Worm (Caenorhabditis elegans) whole organism, late embryonic: ENCODE results near the gene melo-1.
A peak's percentile ranks its signal among the peaks of the same experiment; 100 is the strongest.

ENCODE experiments used
- K02D7.2 ChIP-seq: sonication (generic microtip); optimal IDR thresholded peaks from 2 replicates; lab custom pipeline; 2017; ENCODE audit warnings: mild to moderate bottlenecking, missing genetic modification characterization, missing compliant biosample characterization
- K09A11.1 ChIP-seq: sonication (generic microtip); optimal IDR thresholded peaks from 2 replicates; lab custom pipeline; 2017; ENCODE audit warnings: antibody characterized with exemption, mild to moderate bottlenecking, missing genetic modification characterization, missing compliant biosample characterization; ENCODE audit not compliant: insufficient read depth
- Y22D7AL.16 ChIP-seq: sonication (generic microtip); optimal IDR thresholded peaks from 2 replicates; lab custom pipeline; 2016; ENCODE audit warnings: missing genetic modification characterization, missing compliant biosample characterization
- ama-1 ChIP-seq: fragments of 150-350 bp; optimal IDR thresholded peaks from 2 replicates; lab custom pipeline; 2014
- ceh-14 ChIP-seq: sonication (generic microtip); optimal IDR thresholded peaks from 2 replicates; lab custom pipeline; 2016; ENCODE audit warnings: missing genotype, missing genetic modification characterization, missing compliant biosample characterization
- ceh-18 ChIP-seq: sonication (generic microtip); optimal IDR thresholded peaks from 2 replicates; lab custom pipeline; 2016; ENCODE audit warnings: missing genetic modification characterization, missing compliant biosample characterization
- ceh-2 ChIP-seq: sonication (generic microtip); optimal IDR thresholded peaks from 2 replicates; lab custom pipeline; 2016; ENCODE audit warnings: missing genotype, missing genetic modification characterization, missing compliant biosample characterization
- ceh-31 ChIP-seq: sonication (generic microtip); optimal IDR thresholded peaks from 2 replicates; lab custom pipeline; 2016; ENCODE audit warnings: missing genetic modification characterization, missing compliant biosample characterization
- ceh-34 ChIP-seq: sonication (generic microtip); optimal IDR thresholded peaks from 2 replicates; lab custom pipeline; 2016; ENCODE audit warnings: mild to moderate bottlenecking, missing genetic modification characterization, missing compliant biosample characterization
- ceh-48 ChIP-seq: sonication (generic microtip); optimal IDR thresholded peaks from 2 replicates; lab custom pipeline; 2016; ENCODE audit warnings: missing genetic modification characterization, inconsistent platforms, missing compliant biosample characterization
- ceh-9 ChIP-seq: sonication (generic microtip); optimal IDR thresholded peaks from 2 replicates; lab custom pipeline; 2016; ENCODE audit warnings: mild to moderate bottlenecking, missing genetic modification characterization, inconsistent platforms, missing compliant biosample characterization
- elt-2 ChIP-seq: sonication (generic microtip); optimal IDR thresholded peaks from 2 replicates; lab custom pipeline; 2016; ENCODE audit warnings: missing genetic modification reagents, missing genetic modification characterization, missing compliant biosample characterization
- ets-4 ChIP-seq: sonication (generic microtip); optimal IDR thresholded peaks from 2 replicates; lab custom pipeline; 2016; ENCODE audit warnings: missing genetic modification characterization, missing compliant biosample characterization
- gmeb-2 ChIP-seq: sonication (generic microtip); optimal IDR thresholded peaks from 2 replicates; lab custom pipeline; 2016; ENCODE audit warnings: missing genetic modification characterization, inconsistent platforms, missing compliant biosample characterization
- hlh-15 ChIP-seq: sonication (generic microtip); optimal IDR thresholded peaks from 2 replicates; lab custom pipeline; 2016; ENCODE audit warnings: missing genetic modification characterization, missing compliant biosample characterization
- hlh-30 ChIP-seq: sonication (generic microtip); optimal IDR thresholded peaks from 2 replicates; lab custom pipeline; 2017; ENCODE audit warnings: antibody characterized with exemption, missing genetic modification characterization, missing compliant biosample characterization; ENCODE audit not compliant: insufficient read depth
- hlh-8 ChIP-seq: sonication (generic microtip); optimal IDR thresholded peaks from 2 replicates; lab custom pipeline; 2016; ENCODE audit warnings: missing genotype, missing genetic modification characterization, missing compliant biosample characterization
- lim-6 ChIP-seq: sonication (generic microtip); optimal IDR thresholded peaks from 2 replicates; lab custom pipeline; 2016; ENCODE audit warnings: missing genetic modification characterization, missing compliant biosample characterization
- madf-2 ChIP-seq: sonication (generic microtip); optimal IDR thresholded peaks from 2 replicates; lab custom pipeline; 2017; ENCODE audit warnings: missing genetic modification characterization, missing compliant biosample characterization
- mec-3 ChIP-seq: sonication (generic microtip); optimal IDR thresholded peaks from 2 replicates; lab custom pipeline; 2016; ENCODE audit warnings: borderline replicate concordance, missing genetic modification characterization, missing compliant biosample characterization
- nfya-1 ChIP-seq: sonication (generic microtip); optimal IDR thresholded peaks from 2 replicates; lab custom pipeline; 2017; ENCODE audit warnings: missing genetic modification characterization, mild to moderate bottlenecking, missing compliant biosample characterization, antibody characterized with exemption, moderate library complexity
- nhr-11 ChIP-seq: fragments of 150-350 bp; optimal IDR thresholded peaks from 2 replicates; lab custom pipeline; 2014; ENCODE audit warnings: missing biosample characterization, missing genetic modification characterization
- nhr-232 ChIP-seq: sonication (generic microtip); optimal IDR thresholded peaks from 2 replicates; lab custom pipeline; 2016; ENCODE audit warnings: missing genetic modification characterization, missing compliant biosample characterization
- pat-9 ChIP-seq: fragments of 200-800 bp; sonication (Bioruptor generic); optimal IDR thresholded peaks from 2 replicates; lab custom pipeline; 2018; ENCODE audit warnings: mild to moderate bottlenecking, missing genetic modification characterization, moderate library complexity, missing compliant biosample characterization
- pax-1 ChIP-seq: fragments of 150-350 bp; optimal IDR thresholded peaks from 2 replicates; lab custom pipeline; 2014; ENCODE audit warnings: missing biosample characterization, missing genetic modification characterization
- pha-4 ChIP-seq: fragments of 150-350 bp; optimal IDR thresholded peaks from 2 replicates; lab custom pipeline; 2018; ENCODE audit warnings: missing biosample characterization, missing genetic modification reagents, missing genetic modification characterization
- ref-2 ChIP-seq: sonication (generic microtip); optimal IDR thresholded peaks from 2 replicates; lab custom pipeline; 2016; ENCODE audit warnings: missing genetic modification characterization, missing compliant biosample characterization
- rnt-1 ChIP-seq: sonication (generic microtip); optimal IDR thresholded peaks from 2 replicates; lab custom pipeline; 2016; ENCODE audit warnings: missing genetic modification characterization, missing compliant biosample characterization
- syd-9 ChIP-seq: sonication (generic microtip); optimal IDR thresholded peaks from 2 replicates; lab custom pipeline; 2016; ENCODE audit warnings: mild to moderate bottlenecking, missing genetic modification characterization, moderate library complexity, missing compliant biosample characterization
- tbx-2 ChIP-seq: sonication (generic microtip); optimal IDR thresholded peaks from 2 replicates; lab custom pipeline; 2016; ENCODE audit warnings: missing genetic modification characterization, missing compliant biosample characterization
- tbx-7 ChIP-seq: sonication (generic microtip); optimal IDR thresholded peaks from 2 replicates; lab custom pipeline; 2016; ENCODE audit warnings: missing genotype, missing genetic modification characterization, missing compliant biosample characterization
- unc-3 ChIP-seq, 2 experiments: fragments of 200-800 bp in 1 of 2; sonication (Bioruptor generic) in 1 of 2; sonication (generic microtip) in 1 of 2; conservative IDR thresholded peaks in 1 of 2; optimal IDR thresholded peaks in 1 of 2; 2 replicates each; pipeline versions ENCODE4 v1.3.6 to Lab custom; 2016 to 2022; ENCODE audit warnings: missing compliant biosample characterization in 2 of 2, missing genetic modification characterization in 2 of 2, missing genetic modification reagents in 1 of 2
- unc-42 ChIP-seq: sonication (generic microtip); optimal IDR thresholded peaks from 2 replicates; lab custom pipeline; 2016; ENCODE audit warnings: missing genotype, missing genetic modification characterization, missing compliant biosample characterization
- unc-55 ChIP-seq: sonication (generic microtip); optimal IDR thresholded peaks from 2 replicates; lab custom pipeline; 2017; ENCODE audit warnings: missing biosample characterization, missing genetic modification reagents, missing genetic modification characterization
- unc-86 ChIP-seq: sonication (generic microtip); optimal IDR thresholded peaks from 2 replicates; lab custom pipeline; 2016; ENCODE audit warnings: missing genetic modification characterization, missing compliant biosample characterization
- ztf-16 ChIP-seq: sonication (generic microtip); optimal IDR thresholded peaks from 2 replicates; lab custom pipeline; 2017; ENCODE audit warnings: missing genetic modification characterization, missing compliant biosample characterization

Gene melo-1

DNA sequence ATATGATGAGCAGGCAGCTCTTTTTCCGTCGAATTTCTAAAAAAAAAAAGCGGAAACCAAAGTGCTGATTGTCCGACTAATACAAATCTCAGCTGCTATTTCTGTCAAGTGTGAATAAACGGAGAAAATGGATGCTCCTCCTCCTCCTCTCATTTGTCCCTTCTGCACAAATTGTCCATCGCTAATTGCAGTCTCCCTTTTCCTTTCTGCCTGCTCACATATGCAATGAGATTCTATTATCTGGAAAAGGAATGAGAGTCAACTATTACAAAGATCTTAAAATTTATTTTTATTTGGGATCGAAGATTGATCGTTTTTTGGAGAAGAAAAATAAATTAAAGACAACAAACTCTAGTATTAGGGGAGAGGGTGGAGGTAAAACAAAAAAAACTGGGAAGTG is 35.4 kb downstream of the melo-1 start:
- TF ChIP-seq ama-1 (peak; percentile 80), ceh-34 (tag; lab: Kevin White, UChicago) (no peak)

DNA sequence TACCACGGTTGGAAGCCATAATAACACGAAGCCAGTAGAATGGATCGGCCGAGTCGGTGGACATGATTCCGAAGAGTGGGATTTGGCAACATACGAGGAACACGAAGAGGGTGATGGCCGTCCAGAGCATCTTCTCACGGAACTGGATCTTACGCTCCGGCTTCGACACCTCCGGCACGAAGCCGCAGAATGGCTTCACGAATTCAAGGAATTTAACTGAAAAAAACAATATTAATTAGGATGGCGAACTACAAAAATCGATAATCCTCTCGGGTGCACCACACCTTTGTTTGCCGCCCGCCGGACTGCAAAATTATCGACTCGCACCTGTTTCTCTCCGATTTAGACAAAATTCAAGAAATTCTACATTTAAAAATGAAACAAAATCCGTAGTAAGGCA is 37.4 kb downstream of the melo-1 start:
- TF ChIP-seq rnt-1 (no peak), pax-1 (tag; lab: Kevin White, UChicago) (no peak), pha-4 (no peak), K02D7.2 (tag; lab: Kevin White, UChicago) (no peak)

DNA sequence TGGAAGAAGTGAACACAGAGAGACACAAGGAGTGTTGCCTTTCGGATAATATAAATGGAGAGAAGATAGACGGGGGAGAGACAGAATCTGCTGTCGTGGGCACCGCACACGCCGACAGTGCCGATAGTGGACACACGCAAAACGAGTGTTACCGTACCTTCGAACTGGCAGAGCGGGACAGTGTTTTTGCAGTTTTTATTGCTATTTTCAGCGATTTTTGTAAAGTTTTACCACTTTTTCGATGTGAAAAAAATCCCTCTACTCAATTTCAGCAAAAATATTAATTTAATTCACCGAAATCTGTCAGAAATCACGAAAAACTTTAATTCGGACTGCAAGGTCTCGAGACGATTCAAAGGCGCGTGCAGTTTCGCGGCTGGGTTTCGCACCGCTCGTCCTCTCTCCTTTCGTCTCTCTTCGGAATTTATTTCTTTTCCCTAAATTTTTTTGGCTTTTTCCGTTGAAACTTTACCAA is 38.1 kb downstream of the melo-1 start, which contains the start of gene sec-61.A:
sec-61.A (minus strand) TSS at position 387 of the 475 bp plus-strand sequence.
- peak; percentile 55 for TF ChIP-seq ceh-18 (tag; lab: Kevin White, UChicago)
- peak; percentile 83 for TF ChIP-seq nfya-1
- TF ChIP-seq ets-4 (tag; lab: Kevin White, UChicago): peak; percentile 7
- TF ChIP-seq ceh-34 (tag; lab: Kevin White, UChicago): peak; percentile 63
- peak; percentile 71 for TF ChIP-seq hlh-30
- no peak for TF ChIP-seq lim-6 (tag; lab: Kevin White, UChicago)
- no peak for TF ChIP-seq unc-3 (GFP tag; conservative IDR thresholded peaks at IDR 0.05; lab: Robert Waterston, UW)
- peak; percentile 15 for TF ChIP-seq unc-3 (tag; optimal IDR thresholded peaks at IDR 0.05; lab: Kevin White, UChicago)
- peak; percentile 5 for TF ChIP-seq hlh-8 (tag; lab: Kevin White, UChicago)
- peak; percentile 87 for TF ChIP-seq ref-2 (tag; lab: Kevin White, UChicago)
- peak; percentile 29 for TF ChIP-seq tbx-7 (tag; lab: Kevin White, UChicago)
- no peak for TF ChIP-seq Y22D7AL.16 (tag; lab: Kevin White, UChicago)
- peak; percentile 43 for TF ChIP-seq elt-2
- peak; percentile 20 for TF ChIP-seq madf-2 (tag; lab: Kevin White, UChicago)
- TF ChIP-seq syd-9 (tag; lab: Kevin White, UChicago): no peak
- peak; percentile 9 for TF ChIP-seq unc-55 (GFP tag; lab: Kevin White, UChicago)
- TF ChIP-seq rnt-1: no peak
- TF ChIP-seq ceh-31 (tag; lab: Kevin White, UChicago): peak; percentile 66
- TF ChIP-seq tbx-2 (tag; lab: Kevin White, UChicago): peak; percentile 77
- peak; percentile 6 for TF ChIP-seq ztf-16 (tag; lab: Kevin White, UChicago)
- TF ChIP-seq pax-1 (tag; lab: Kevin White, UChicago): peak; percentile 48
- no peak for TF ChIP-seq nhr-11
- TF ChIP-seq K09A11.1: peak; percentile 56
- no peak for TF ChIP-seq ceh-2 (tag; lab: Kevin White, UChicago)
- peak; percentile 72 for TF ChIP-seq unc-42 (tag; lab: Kevin White, UChicago)

DNA sequence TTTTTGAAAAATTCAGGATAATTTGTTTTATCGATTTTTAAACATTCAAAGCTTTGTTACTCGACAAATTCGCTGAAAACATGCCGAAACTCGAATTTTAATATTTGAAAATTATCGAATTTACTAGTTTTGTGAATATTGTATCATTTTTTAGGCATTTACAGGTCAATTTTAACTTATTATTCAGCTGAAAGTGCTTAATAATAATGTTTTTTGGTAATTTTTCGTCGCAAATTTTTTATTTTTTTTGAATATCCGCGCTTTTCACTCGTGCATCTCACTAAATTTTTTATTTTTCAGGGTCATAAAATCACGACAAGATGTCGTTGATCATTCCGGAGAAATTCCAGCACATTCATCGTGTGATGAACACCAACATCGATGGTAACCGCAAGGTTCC is 38.5 kb downstream of the melo-1 start, which contains the start of gene rps-18:
rps-18 (plus strand) TSS at position 301 of the 400 bp plus-strand sequence.
- TF ChIP-seq ceh-9 (tag; lab: Kevin White, UChicago) (no peak), ceh-14 (no peak), hlh-15 (tag; lab: Kevin White, UChicago) (no peak), lim-6 (tag; lab: Kevin White, UChicago) (no peak), unc-86 (tag; lab: Kevin White, UChicago) (no peak)

DNA sequence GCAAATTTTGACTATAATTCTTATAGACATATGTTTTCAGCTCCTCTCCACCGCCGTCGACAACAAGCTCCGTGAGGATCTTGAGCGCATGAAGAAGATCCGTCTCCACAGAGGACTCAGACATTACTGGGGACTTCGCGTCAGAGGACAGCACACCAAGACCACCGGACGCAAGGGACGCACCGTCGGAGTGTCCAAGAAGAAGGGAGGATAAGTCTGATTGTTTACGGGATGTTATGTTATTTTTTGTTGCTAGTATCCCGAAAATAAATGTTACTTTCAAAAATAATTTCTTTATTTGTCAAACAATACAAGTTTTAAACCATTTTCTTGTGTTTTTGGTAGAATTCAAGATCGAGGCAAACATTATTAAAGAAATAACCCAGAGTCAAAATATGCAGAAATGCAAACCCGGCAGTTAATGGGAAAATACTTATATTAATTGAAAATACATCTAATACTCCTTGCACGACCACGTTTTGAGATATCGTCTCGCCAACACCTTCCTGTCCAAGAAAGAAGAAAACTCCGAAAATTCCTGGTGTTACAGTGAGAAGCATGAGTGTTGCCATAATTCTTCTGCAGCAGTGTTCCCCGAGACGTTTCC is 39.4 kb downstream of the melo-1 start:
- TF ChIP-seq rnt-1 (no peak), Y22D7AL.16 (tag; lab: Kevin White, UChicago) (no peak), mec-3 (tag; lab: Kevin White, UChicago) (no peak), ceh-48 (tag; lab: Kevin White, UChicago) (no peak), nhr-232 (tag; lab: Kevin White, UChicago) (no peak), ceh-14 (no peak), gmeb-2 (tag; lab: Kevin White, UChicago) (no peak), pat-9 (no peak), elt-2 (no peak)
